Fruit fly (Drosophila melanogaster): ENCODE results near the gene CG10598.

The CG10598 gene

dm6 chrX:17229475-17230169 lies 3.0 kb upstream of the CG10598 start (continued):
- TF ChIP-seq CG11762 (GFP tag; optimal IDR thresholded peaks at IDR 0.05; ENCODE audit: insufficient read depth), result no peak
- peak; percentile 54 for TF ChIP-seq Smox (GFP tag; optimal IDR thresholded peaks at IDR 0.05)
- no peak for TF ChIP-seq CG16779 (tag; optimal IDR thresholded peaks at IDR 0.05)
- peak in 1 of 2 experiments; percentile 29 for TF ChIP-seq ss (GFP tag; optimal IDR thresholded peaks at IDR 0.05)
- TF ChIP-seq dac (GFP tag; optimal IDR thresholded peaks at IDR 0.05), result peak; percentile 37
- TF ChIP-seq CG8319 (GFP tag; optimal IDR thresholded peaks at IDR 0.05), result no peak
- peak; percentile 54 for TF ChIP-seq Sox14 (GFP tag; optimal IDR thresholded peaks at IDR 0.05)
- TF ChIP-seq svp (GFP tag), result peak; percentile 74
- TF ChIP-seq topi (GFP tag; optimal IDR thresholded peaks at IDR 0.05), result peak; percentile 0

DNA sequence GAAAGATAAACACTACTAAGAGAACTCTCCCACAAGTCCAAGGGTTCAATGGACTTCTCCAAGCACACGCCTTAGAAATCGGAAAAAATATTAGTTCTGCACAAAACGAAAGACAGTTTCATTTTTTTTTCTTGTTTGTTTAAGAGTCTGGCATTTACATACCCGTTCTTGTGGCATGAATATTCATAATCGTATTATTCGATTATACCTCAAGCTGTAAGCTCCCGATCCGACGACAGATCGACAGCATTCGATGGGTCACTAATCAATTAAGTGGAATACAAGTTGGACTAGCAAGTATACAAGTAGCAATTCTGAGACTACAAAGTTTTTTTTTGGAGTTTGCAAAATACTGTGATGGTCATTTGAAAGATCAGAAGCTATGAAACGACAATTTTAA lies 795 bp upstream of the CG10598 start:
- TF ChIP-seq achi (GFP tag; optimal IDR thresholded peaks at IDR 0.05), result no peak
- no peak for TF ChIP-seq CG10669 (GFP tag; optimal IDR thresholded peaks at IDR 0.05)
- TF ChIP-seq topi (GFP tag; optimal IDR thresholded peaks at IDR 0.05), result no peak
- no peak for TF ChIP-seq CG6808 (GFP tag; optimal IDR thresholded peaks at IDR 0.05)
- no peak for TF ChIP-seq cyc (GFP tag; optimal IDR thresholded peaks at IDR 0.05)
- no peak for TF ChIP-seq Hr39 (GFP tag; optimal IDR thresholded peaks at IDR 0.05)
- TF ChIP-seq CG8632 (GFP tag; optimal IDR thresholded peaks at IDR 0.05), result no peak
- TF ChIP-seq Lpt (GFP tag; optimal IDR thresholded peaks at IDR 0.05), result no peak
- no peak for TF ChIP-seq Sox15 (GFP tag; optimal IDR thresholded peaks at IDR 0.05)
- no peak for TF ChIP-seq dsx (GFP tag; optimal IDR thresholded peaks at IDR 0.05; ENCODE audit: poor library complexity, severe bottlenecking)
- TF ChIP-seq CG4318 (GFP tag; optimal IDR thresholded peaks at IDR 0.05), result no peak
- no peak for TF ChIP-seq CG31627 (GFP tag; optimal IDR thresholded peaks at IDR 0.05)
- TF ChIP-seq CG7368 (GFP tag; optimal IDR thresholded peaks at IDR 0.05), result no peak
- no peak for TF ChIP-seq Sox14 (GFP tag; optimal IDR thresholded peaks at IDR 0.05)
- no peak for TF ChIP-seq fkh (GFP tag; optimal IDR thresholded peaks at IDR 0.05)
- TF ChIP-seq CG6276 (GFP tag; optimal IDR thresholded peaks at IDR 0.05), result no peak
- TF ChIP-seq esn (GFP tag; optimal IDR thresholded peaks at IDR 0.05), result no peak
- TF ChIP-seq dac (GFP tag; optimal IDR thresholded peaks at IDR 0.05), result no peak
- TF ChIP-seq CG11762 (GFP tag; optimal IDR thresholded peaks at IDR 0.05; ENCODE audit: insufficient read depth), result no peak

dm6 chrX:17225972-17226680 lies 541 bp downstream of the CG10598 start:
- no peak for TF ChIP-seq CG6808 (GFP tag; optimal IDR thresholded peaks at IDR 0.05)
- no peak for TF ChIP-seq CG6276 (GFP tag; optimal IDR thresholded peaks at IDR 0.05)
- no peak for TF ChIP-seq lz (GFP tag; optimal IDR thresholded peaks at IDR 0.05)
- TF ChIP-seq eg (GFP tag; IDR thresholded peaks at IDR 0.05), result no peak
- no peak for TF ChIP-seq CG3919 (GFP tag; optimal IDR thresholded peaks at IDR 0.05)
- TF ChIP-seq CG10631 (GFP tag; optimal IDR thresholded peaks at IDR 0.05), result no peak
- no peak for TF ChIP-seq Met (GFP tag; optimal IDR thresholded peaks at IDR 0.05)
- no peak for TF ChIP-seq Hr4 (GFP tag; optimal IDR thresholded peaks at IDR 0.05)
- TF ChIP-seq Sox102F (GFP tag; optimal IDR thresholded peaks at IDR 0.05), result no peak
- TF ChIP-seq CG9139 (GFP tag; optimal IDR thresholded peaks at IDR 0.05), result no peak
- no peak for TF ChIP-seq CG32006 (GFP tag; optimal IDR thresholded peaks at IDR 0.05)
- TF ChIP-seq Sox15 (GFP tag; optimal IDR thresholded peaks at IDR 0.05), result no peak
- no peak for TF ChIP-seq acj6 (GFP tag; optimal IDR thresholded peaks at IDR 0.05)
- TF ChIP-seq Ets96B (tag; optimal IDR thresholded peaks at IDR 0.05), result no peak
- no peak for TF ChIP-seq fkh (GFP tag; optimal IDR thresholded peaks at IDR 0.05)
- TF ChIP-seq Hr38 (GFP tag; optimal IDR thresholded peaks at IDR 0.05), result no peak
